Fruit fly (Drosophila melanogaster): Measurements from ENCODE around the gene CG43439.

DNA sequence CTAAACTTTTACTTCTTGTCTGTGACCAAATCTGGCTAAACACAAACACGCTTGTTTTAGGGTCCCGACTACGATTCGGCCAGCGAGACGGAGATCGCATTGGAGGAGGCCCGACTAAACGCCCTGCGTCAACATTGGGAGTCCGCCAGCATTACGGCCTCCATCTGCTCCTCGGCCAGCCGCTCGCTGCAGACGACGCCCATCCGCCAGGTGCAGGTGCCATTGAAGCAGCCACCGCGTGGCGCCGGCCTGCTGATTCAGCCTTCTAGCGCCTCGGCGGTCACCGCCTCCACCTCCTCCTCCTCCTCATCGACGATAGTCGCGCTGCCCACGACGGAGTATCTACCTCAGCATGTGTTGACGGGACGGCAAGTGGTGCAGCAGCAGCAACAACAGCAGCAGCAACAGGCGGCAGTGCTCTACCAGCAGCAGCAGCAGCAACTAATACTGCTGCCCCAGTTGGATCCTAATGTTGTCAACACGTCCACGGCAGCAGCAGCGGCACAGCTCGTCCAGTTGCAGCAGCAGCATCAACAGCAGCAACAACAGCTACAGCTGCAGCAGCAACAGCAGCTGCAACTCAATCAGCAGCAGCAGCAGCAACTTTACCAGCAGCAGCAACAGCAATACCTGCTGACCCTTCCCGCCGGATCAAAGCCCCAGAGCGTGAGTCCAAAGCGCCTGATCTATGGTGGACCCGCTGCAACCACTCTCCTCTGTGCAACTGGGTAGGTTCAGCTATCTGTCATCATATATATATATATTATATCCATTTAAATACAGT is 37.0 kb downstream of the CG43439 start:
- TF ChIP-seq Pif1A (GFP tag; optimal IDR thresholded peaks at IDR 0.05) (no peak), gl (tag; optimal IDR thresholded peaks at IDR 0.05) (no peak), CG14655 (GFP tag; optimal IDR thresholded peaks at IDR 0.05) (no peak), EcR (GFP tag; optimal IDR thresholded peaks at IDR 0.05) (no peak), CG32121 (GFP tag; IDR thresholded peaks at IDR 0.05) (no peak), CG8159 (tag; optimal IDR thresholded peaks at IDR 0.05) (no peak), Pif1B (GFP tag; optimal IDR thresholded peaks at IDR 0.05) (no peak), CG15710 (tag; optimal IDR thresholded peaks at IDR 0.05) (no peak), CG4496 (GFP tag; IDR thresholded peaks at IDR 0.05) (no peak)
